Fruit fly (Drosophila melanogaster) whole organism, embryonic: ENCODE results near the gene CG6034.

Experiments
- Atf6 ChIP-seq: fragments of 200-800 bp; sonication (Bioruptor generic); IDR thresholded peaks from 2 replicates; pipeline ENCODE4 v1.3.6; 2022; ENCODE audit warnings: missing biosample characterization, missing genetic modification characterization
- Awh ChIP-seq: fragments of 200-800 bp; sonication (Bioruptor generic); IDR thresholded peaks from 2 replicates; pipeline ENCODE4, ENCODE4 v1.3.6; 2022; ENCODE audit warnings: missing biosample characterization, missing genetic modification characterization
- CG1024 ChIP-seq: fragments of 200-800 bp; sonication (Bioruptor generic); IDR thresholded peaks from 2 replicates; pipeline ENCODE4 v1.3.6; 2022; ENCODE audit warnings: missing biosample characterization, missing genetic modification characterization
- CG10543 ChIP-seq: fragments of 200-800 bp; sonication (Bioruptor generic); optimal IDR thresholded peaks from 3 replicates; lab custom pipeline; 2017; ENCODE audit warnings: missing biosample characterization, mild to moderate bottlenecking, missing genetic modification characterization, moderate library complexity
- CG11093 ChIP-seq: fragments of 200-800 bp; sonication (Bioruptor generic); IDR thresholded peaks from 3 replicates; pipeline ENCODE4 v1.3.6; 2022; ENCODE audit warnings: missing biosample characterization, missing genetic modification characterization
- CG11504 ChIP-seq: fragments of 200-800 bp; sonication (Bioruptor generic); optimal IDR thresholded peaks from 3 replicates; lab custom pipeline; 2019; ENCODE audit warnings: missing biosample characterization, mild to moderate bottlenecking, missing genetic modification characterization, moderate library complexity
- CG12071 ChIP-seq: fragments of 200-800 bp; sonication (Bioruptor generic); optimal IDR thresholded peaks from 3 replicates; lab custom pipeline; 2018; ENCODE audit warnings: missing biosample characterization, mild to moderate bottlenecking, missing genetic modification characterization
- CG1233 ChIP-seq: fragments of 200-800 bp; sonication (Bioruptor generic); optimal IDR thresholded peaks from 4 replicates; lab custom pipeline; 2018; ENCODE audit warnings: missing biosample characterization, mild to moderate bottlenecking, missing genetic modification characterization
- CG12391 ChIP-seq: fragments of 200-800 bp; sonication (Bioruptor generic); optimal IDR thresholded peaks from 3 replicates; lab custom pipeline; 2018; ENCODE audit warnings: missing biosample characterization, mild to moderate bottlenecking, missing genetic modification characterization, moderate library complexity
- CG13296 ChIP-seq: fragments of 200-800 bp; sonication (Bioruptor generic); optimal IDR thresholded peaks from 3 replicates; lab custom pipeline; 2018; ENCODE audit warnings: missing biosample characterization, mild to moderate bottlenecking, missing genetic modification characterization
- CG16779 ChIP-seq: fragments of 200-800 bp; sonication (Bioruptor generic); IDR thresholded peaks from 2 replicates; pipeline ENCODE4 v1.3.6; 2022; ENCODE audit warnings: missing biosample characterization, missing genetic modification characterization
- CG18764 ChIP-seq: fragments of 200-800 bp; sonication (Bioruptor generic); optimal IDR thresholded peaks from 3 replicates; lab custom pipeline; 2016; ENCODE audit warnings: missing biosample characterization, missing genetic modification characterization
- CG34376 ChIP-seq: fragments of 200-800 bp; sonication (Bioruptor generic); optimal IDR thresholded peaks from 2 replicates; lab custom pipeline; 2018; ENCODE audit warnings: missing biosample characterization, mild to moderate bottlenecking, missing genetic modification characterization
- CG34422 ChIP-seq: fragments of 200-800 bp; sonication (Bioruptor generic); IDR thresholded peaks from 3 replicates; pipeline ENCODE4 v1.3.6; 2022; ENCODE audit warnings: missing biosample characterization, missing genetic modification characterization
- CG4854 ChIP-seq: fragments of 200-800 bp; sonication (Bioruptor generic); optimal IDR thresholded peaks from 2 replicates; lab custom pipeline; 2016; ENCODE audit warnings: missing biosample characterization, missing genetic modification characterization, inconsistent platforms
- CG5245 ChIP-seq: fragments of 200-800 bp; sonication (Bioruptor generic); optimal IDR thresholded peaks from 3 replicates; lab custom pipeline; 2016; ENCODE audit warnings: missing biosample characterization, missing genetic modification characterization
- CG7372 ChIP-seq: fragments of 200-800 bp; sonication (Bioruptor generic); IDR thresholded peaks from 2 replicates; pipeline ENCODE4 v1.3.6; 2022; ENCODE audit warnings: missing biosample characterization, missing genetic modification characterization
- CG8924 ChIP-seq: fragments of 200-800 bp; optimal IDR thresholded peaks from 3 replicates; lab custom pipeline; 2019; ENCODE audit warnings: missing biosample characterization, mild to moderate bottlenecking, missing genetic modification characterization, moderate library complexity
- CG8944 ChIP-seq: fragments of 200-800 bp; sonication (Bioruptor generic); optimal IDR thresholded peaks from 3 replicates; lab custom pipeline; 2016; ENCODE audit warnings: missing biosample characterization, missing genetic modification characterization
- CG9437 ChIP-seq: fragments of 200-800 bp; sonication (Bioruptor generic); optimal IDR thresholded peaks from 2 replicates; lab custom pipeline; 2018; ENCODE audit warnings: missing biosample characterization, mild to moderate bottlenecking, missing genetic modification characterization
- CTCF ChIP-seq: fragments of 200-800 bp; sonication (Bioruptor generic); optimal IDR thresholded peaks from 2 replicates; lab custom pipeline; 2017; ENCODE audit warnings: missing biosample characterization, mild to moderate bottlenecking, missing genetic modification characterization, moderate library complexity
- D19B ChIP-seq: fragments of 200-800 bp; sonication (Bioruptor generic); optimal IDR thresholded peaks from 2 replicates; lab custom pipeline; 2017; ENCODE audit warnings: missing biosample characterization, mild to moderate bottlenecking, missing genetic modification characterization
- Dbx ChIP-seq: fragments of 200-800 bp; sonication (Bioruptor generic); IDR thresholded peaks from 3 replicates; pipeline ENCODE4 v1.3.6; 2022; ENCODE audit warnings: missing biosample characterization, missing genetic modification characterization
- Dp ChIP-seq: fragments of 200-800 bp; sonication (Bioruptor generic); optimal IDR thresholded peaks from 2 replicates; lab custom pipeline; 2018; ENCODE audit warnings: missing biosample characterization, mild to moderate bottlenecking, missing genetic modification characterization, moderate library complexity
- Eip74EF ChIP-seq, 2 experiments: fragments of 200-800 bp in 1 of 2; fragments of >200 bp in 1 of 2; sonication (Bioruptor generic) in 1 of 2; optimal IDR thresholded peaks; 2 replicates each; lab custom pipeline; 2017 to 2019; ENCODE audit warnings: missing biosample characterization in 2 of 2, missing genetic modification characterization in 2 of 2, mild to moderate bottlenecking in 1 of 2, moderate library complexity in 1 of 2
- Ets65A ChIP-seq: fragments of 200-800 bp; sonication (Bioruptor generic); peaks from one replicate; lab custom pipeline; 2016; ENCODE audit warnings: missing biosample characterization, missing genetic modification characterization
- Fer1 ChIP-seq: fragments of 200-800 bp; sonication (Bioruptor generic); optimal IDR thresholded peaks from 2 replicates; lab custom pipeline; 2017; ENCODE audit warnings: missing biosample characterization, mild to moderate bottlenecking, missing genetic modification characterization
- Gsc ChIP-seq: fragments of 200-800 bp; sonication (Bioruptor generic); IDR thresholded peaks from 2 replicates; pipeline ENCODE4 v1.3.6; 2022; ENCODE audit warnings: missing biosample characterization, missing genetic modification characterization
- HLHmδ ChIP-seq: fragments of 200-800 bp; sonication (Bioruptor generic); optimal IDR thresholded peaks from 2 replicates; lab custom pipeline; 2018; ENCODE audit warnings: missing biosample characterization, mild to moderate bottlenecking, missing genetic modification characterization, moderate library complexity
- Hr39 ChIP-seq: fragments of >200 bp; optimal IDR thresholded peaks from 2 replicates; lab custom pipeline; 2017
- Jarid2 ChIP-seq: fragments of 200-800 bp; sonication (Bioruptor generic); optimal IDR thresholded peaks from 3 replicates; lab custom pipeline; 2017; ENCODE audit warnings: mild to moderate bottlenecking, missing biosample characterization, missing genetic modification reagents, missing genetic modification characterization
- Nf-YA ChIP-seq: fragments of 200-800 bp; sonication (Bioruptor generic); IDR thresholded peaks from 2 replicates; pipeline ENCODE4 v1.3.6; 2022; ENCODE audit warnings: missing biosample characterization, missing genetic modification characterization
- Oaz ChIP-seq: fragments of 200-800 bp; sonication (Bioruptor generic); IDR thresholded peaks from 2 replicates; pipeline ENCODE4 v1.3.6; 2022; ENCODE audit warnings: missing biosample characterization, missing genetic modification characterization
- TFAM ChIP-seq: fragments of 200-800 bp; sonication (Bioruptor generic); optimal IDR thresholded peaks from 2 replicates; lab custom pipeline; 2017; ENCODE audit warnings: missing biosample characterization, missing genetic modification characterization, inconsistent platforms
- Vsx1 ChIP-seq: fragments of 200-800 bp; sonication (Bioruptor generic); optimal IDR thresholded peaks from 2 replicates; lab custom pipeline; 2017; ENCODE audit warnings: missing biosample characterization, mild to moderate bottlenecking, missing genetic modification characterization, missing genetic modification reagents
- amos ChIP-seq: fragments of 200-800 bp; sonication (Bioruptor generic); IDR thresholded peaks from 2 replicates; pipeline ENCODE4 v1.3.6; 2022; ENCODE audit warnings: missing biosample characterization, missing genetic modification characterization; ENCODE audit not compliant: partially characterized antibody
- ara ChIP-seq: fragments of 200-800 bp; sonication (Bioruptor generic); IDR thresholded peaks from 2 replicates; pipeline ENCODE4 v1.3.6; 2022; ENCODE audit warnings: missing biosample characterization, missing genetic modification characterization
- emc ChIP-seq: fragments of 200-800 bp; sonication (Bioruptor generic); optimal IDR thresholded peaks from 2 replicates; lab custom pipeline; 2016; ENCODE audit warnings: missing biosample characterization, missing genetic modification characterization
- gem ChIP-seq: fragments of 200-800 bp; sonication (Bioruptor generic); optimal IDR thresholded peaks from 2 replicates; lab custom pipeline; 2019; ENCODE audit warnings: missing biosample characterization, mild to moderate bottlenecking, missing genetic modification characterization, moderate library complexity
- grn ChIP-seq: fragments of 200-800 bp; sonication (Bioruptor generic); optimal IDR thresholded peaks from 3 replicates; lab custom pipeline; 2017; ENCODE audit warnings: missing biosample characterization, missing genetic modification characterization
- gt ChIP-seq: fragments of 200-800 bp; sonication (Bioruptor generic); IDR thresholded peaks from 2 replicates; pipeline ENCODE4 v1.3.6; 2022; ENCODE audit warnings: missing biosample characterization, missing genetic modification characterization
- hth ChIP-seq: fragments of >200 bp; optimal IDR thresholded peaks from 2 replicates; lab custom pipeline; 2017; ENCODE audit warnings: inconsistent platforms
- nerfin-1 ChIP-seq: fragments of 200-800 bp; sonication (Bioruptor generic); optimal IDR thresholded peaks from 3 replicates; lab custom pipeline; 2019; ENCODE audit warnings: missing biosample characterization, mild to moderate bottlenecking, missing genetic modification characterization, moderate library complexity
- pb ChIP-seq: fragments of 200-800 bp; sonication (Bioruptor generic); optimal IDR thresholded peaks from 3 replicates; lab custom pipeline; 2016; ENCODE audit warnings: missing biosample characterization, missing genetic modification characterization
- phol ChIP-seq: fragments of 200-800 bp; sonication (Bioruptor generic); optimal IDR thresholded peaks from 3 replicates; lab custom pipeline; 2018; ENCODE audit warnings: missing biosample characterization, mild to moderate bottlenecking, missing genetic modification characterization, moderate library complexity
- rib ChIP-seq: fragments of 200-800 bp; sonication (Bioruptor generic); IDR thresholded peaks from 2 replicates; pipeline ENCODE4 v1.3.6; 2022; ENCODE audit warnings: missing biosample characterization, missing genetic modification characterization
- seq ChIP-seq: fragments of 200-800 bp; sonication (Bioruptor generic); IDR thresholded peaks from 2 replicates; pipeline ENCODE4 v1.3.6; 2022; ENCODE audit warnings: missing biosample characterization, missing genetic modification characterization
- stwl ChIP-seq: fragments of 200-800 bp; sonication (Bioruptor generic); optimal IDR thresholded peaks from 3 replicates; lab custom pipeline; 2018; ENCODE audit warnings: missing biosample characterization, mild to moderate bottlenecking, missing genetic modification characterization, moderate library complexity
- tna ChIP-seq: fragments of 200-800 bp; sonication (Bioruptor generic); IDR thresholded peaks from 2 replicates; pipeline ENCODE4 v1.3.6; 2022; ENCODE audit warnings: missing biosample characterization, missing genetic modification characterization; ENCODE audit not compliant: partially characterized antibody
- trem ChIP-seq: fragments of 200-800 bp; optimal IDR thresholded peaks from 3 replicates; lab custom pipeline; 2019; ENCODE audit warnings: missing biosample characterization, mild to moderate bottlenecking, missing genetic modification characterization, moderate library complexity
- usp ChIP-seq: fragments of >200 bp; optimal IDR thresholded peaks from 2 replicates; lab custom pipeline; 2017; ENCODE audit warnings: missing biosample characterization, missing genetic modification characterization
- yki ChIP-seq: fragments of >200 bp; optimal IDR thresholded peaks from 3 replicates; lab custom pipeline; 2018

The CG6034 gene

DNA sequence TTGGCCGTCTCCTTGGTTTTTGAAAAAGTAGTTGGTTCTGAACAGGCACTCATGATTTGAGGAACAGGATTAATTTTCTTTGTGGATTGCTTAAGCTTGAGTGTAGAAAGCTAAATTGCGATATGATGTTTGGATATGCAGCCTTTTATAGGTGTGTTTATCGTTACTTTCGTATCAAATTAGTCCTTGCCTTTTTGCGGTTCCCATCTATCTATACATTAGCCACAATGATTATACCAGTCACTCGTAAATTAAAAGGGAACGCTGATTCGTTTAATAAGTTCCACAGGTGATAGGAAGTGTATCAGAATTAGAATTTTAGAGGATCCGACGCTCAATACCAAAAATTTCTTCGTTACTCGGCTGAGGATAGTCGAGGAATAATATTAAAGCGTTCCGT, at the start of gene CG6034:
Gene CG6034, minus strand, starts transcription at position 101 of the 400 bp plus-strand sequence.
- TF ChIP-seq HLHmδ (GFP tag; lab: Kevin White, UChicago), result no peak
- no peak for TF ChIP-seq CG13296 (GFP tag; lab: Kevin White, UChicago)

DNA sequence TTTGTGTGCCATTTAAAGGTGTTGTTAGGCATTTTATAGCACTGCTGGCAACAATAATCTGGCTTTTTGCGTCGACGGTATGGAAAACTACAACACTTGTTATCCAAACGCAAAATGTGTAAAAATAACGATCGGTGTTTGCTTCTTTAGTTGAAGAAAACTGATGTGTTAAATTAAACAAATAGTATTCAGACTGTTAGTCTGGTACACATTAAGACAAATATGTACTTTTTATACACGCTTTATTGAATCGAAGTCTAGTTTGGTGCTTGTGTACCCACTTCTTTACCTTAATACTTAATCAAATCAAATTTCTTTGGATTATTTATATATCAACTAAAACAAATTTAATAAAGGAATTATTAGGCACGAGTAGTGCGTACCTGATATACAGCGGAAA, 44.8 kb upstream of the CG6034 start:
- TF ChIP-seq phol (tag; lab: Kevin White, UChicago), result no peak
- no peak for TF ChIP-seq grn
- TF ChIP-seq CG18764, result no peak
- TF ChIP-seq Dp, result no peak
- TF ChIP-seq CG8944 (GFP tag; lab: Kevin White, UChicago), result no peak
- peak; percentile 46 for TF ChIP-seq CG12071 (GFP tag; lab: Kevin White, UChicago)
- TF ChIP-seq CG4854, result no peak
- no peak for TF ChIP-seq hth (lab: Kevin White, UChicago)
- TF ChIP-seq gt (GFP tag; lab: Robert Waterston, UW), result no peak
- peak; percentile 80 for TF ChIP-seq Atf6
- peak; percentile 40 for TF ChIP-seq CG1233 (GFP tag; lab: Kevin White, UChicago)
- TF ChIP-seq Gsc (GFP tag; lab: Robert Waterston, UW), result no peak
- TF ChIP-seq usp, result no peak
- no peak for TF ChIP-seq emc (GFP tag; lab: Kevin White, UChicago)
- TF ChIP-seq seq (GFP tag; lab: Robert Waterston, UW), result no peak
- TF ChIP-seq Fer1, result no peak
- TF ChIP-seq CG8924 (tag; lab: Kevin White, UChicago), result no peak
- no peak for TF ChIP-seq Ets65A (GFP tag; lab: Kevin White, UChicago)
- no peak for TF ChIP-seq tna (GFP tag; lab: Robert Waterston, UW)
- no peak for TF ChIP-seq stwl (tag; lab: Kevin White, UChicago)
- TF ChIP-seq CG11093 (GFP tag; lab: Robert Waterston, UW), result no peak
- TF ChIP-seq D19B, result peak; percentile 39
- no peak for TF ChIP-seq CG9437 (GFP tag; lab: Kevin White, UChicago)
- no peak for TF ChIP-seq CG16779 (GFP tag; lab: Robert Waterston, UW)
- no peak for TF ChIP-seq Oaz (GFP tag; lab: Robert Waterston, UW)
- TF ChIP-seq CG11504 (tag; lab: Kevin White, UChicago), result no peak
- TF ChIP-seq CG7372 (GFP tag; lab: Robert Waterston, UW), result no peak
- 0 out of 3 replicates have a peak, but pooled peaks have one; percentile 47 for TF ChIP-seq Dbx (GFP tag; lab: Robert Waterston, UW)
- TF ChIP-seq amos (GFP tag; lab: Robert Waterston, UW), result no peak
- TF ChIP-seq CG34376, result no peak
- TF ChIP-seq Vsx1 (GFP tag; lab: Kevin White, UChicago), result no peak
- TF ChIP-seq CG1024 (GFP tag; lab: Robert Waterston, UW), result no peak
- no peak for TF ChIP-seq pb
- no peak for TF ChIP-seq TFAM (GFP tag; lab: Kevin White, UChicago)
- TF ChIP-seq CG10543 (GFP tag; lab: Kevin White, UChicago), result peak; percentile 78
- TF ChIP-seq CG5245 (GFP tag; lab: Kevin White, UChicago), result no peak
- TF ChIP-seq yki (lab: Kevin White, UChicago), result no peak
- no peak for TF ChIP-seq nerfin-1 (tag; lab: Kevin White, UChicago)
- no peak for TF ChIP-seq ara (GFP tag; lab: Robert Waterston, UW)
- TF ChIP-seq Nf-YA (GFP tag; lab: Robert Waterston, UW), result no peak
- no peak for TF ChIP-seq Eip74EF (GFP tag; optimal IDR thresholded peaks at IDR 0.05; lab: Kevin White, UChicago)
- no peak for TF ChIP-seq CTCF (GFP tag; lab: Kevin White, UChicago)
- TF ChIP-seq Awh (GFP tag; lab: Robert Waterston, UW), result no peak
- no peak for TF ChIP-seq CG12391 (tag; lab: Kevin White, UChicago)
- TF ChIP-seq Jarid2 (GFP tag; lab: Kevin White, UChicago), result peak; percentile 2
- no peak for TF ChIP-seq trem (tag; lab: Kevin White, UChicago)
- no peak for TF ChIP-seq gem (tag; lab: Kevin White, UChicago)
- TF ChIP-seq rib (GFP tag; lab: Robert Waterston, UW), result no peak
- no peak for TF ChIP-seq Hr39 (lab: Kevin White, UChicago)
- no peak for TF ChIP-seq CG34422 (GFP tag; lab: Robert Waterston, UW)
